Worm (Caenorhabditis elegans): ENCODE measurements around the gene ZK662.2.

The ZK662.2 gene

DNA sequence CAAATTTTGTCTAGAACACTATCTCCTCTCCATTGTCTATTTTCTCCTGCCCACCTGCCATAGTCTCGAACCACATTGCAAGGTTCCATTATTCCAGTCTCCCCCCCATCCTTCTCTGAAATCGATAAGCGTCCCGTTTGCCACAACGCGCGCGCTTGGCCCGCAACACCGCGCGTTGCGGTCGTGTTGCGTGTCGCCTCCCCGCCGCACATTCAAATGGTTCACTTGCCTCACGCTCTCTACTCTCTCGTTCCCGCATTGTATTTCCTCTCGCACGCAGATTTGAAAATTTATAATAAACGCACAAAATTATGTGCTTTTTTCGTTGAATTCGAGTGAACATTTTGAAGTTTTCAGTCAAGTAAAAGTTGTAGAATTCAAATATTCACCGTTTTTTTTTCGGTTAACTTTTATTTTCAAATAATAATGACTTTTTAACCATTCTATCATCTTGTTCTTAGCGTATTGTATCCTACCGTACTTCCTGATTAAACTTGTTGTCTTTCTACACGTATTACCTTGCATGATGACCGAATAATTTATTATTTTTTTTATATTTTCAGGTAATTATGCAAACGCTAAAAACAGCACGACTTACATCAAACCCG is 29.2 kb downstream of the ZK662.2 start, which contains the start of gene lin-15B:
Gene lin-15B, plus strand, starts transcription at position 558 of the 608 bp plus-strand sequence.
- TF ChIP-seq W03F9.2 (tag; optimal IDR thresholded peaks at IDR 0.05) (no peak), dao-5 (tag; optimal IDR thresholded peaks at IDR 0.05) (no peak)

DNA sequence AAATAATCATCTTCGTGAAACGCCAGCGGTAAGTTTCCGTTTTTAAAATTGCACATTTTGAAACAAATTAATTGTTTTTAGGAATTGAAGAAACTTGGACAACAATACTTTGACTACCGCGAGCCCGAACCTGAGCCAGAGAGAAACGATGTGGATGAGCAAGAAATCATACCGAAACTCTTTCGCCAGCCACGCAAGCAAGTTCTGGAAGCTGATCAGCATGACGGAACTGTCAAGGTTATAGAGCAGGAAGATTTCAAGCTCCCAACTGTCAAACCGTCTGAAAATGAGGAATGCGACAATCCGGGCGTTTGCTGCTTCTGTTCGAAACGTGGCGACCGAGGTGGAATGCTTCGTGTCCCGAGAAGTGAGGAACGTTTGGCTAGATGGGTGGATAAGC is 33.8 kb downstream of the ZK662.2 start:
- TF ChIP-seq dao-5 (tag; optimal IDR thresholded peaks at IDR 0.05), result no peak
- no peak for TF ChIP-seq him-1 (tag; optimal IDR thresholded peaks at IDR 0.05)
- no peak for TF ChIP-seq W03F9.2 (tag; optimal IDR thresholded peaks at IDR 0.05)

DNA sequence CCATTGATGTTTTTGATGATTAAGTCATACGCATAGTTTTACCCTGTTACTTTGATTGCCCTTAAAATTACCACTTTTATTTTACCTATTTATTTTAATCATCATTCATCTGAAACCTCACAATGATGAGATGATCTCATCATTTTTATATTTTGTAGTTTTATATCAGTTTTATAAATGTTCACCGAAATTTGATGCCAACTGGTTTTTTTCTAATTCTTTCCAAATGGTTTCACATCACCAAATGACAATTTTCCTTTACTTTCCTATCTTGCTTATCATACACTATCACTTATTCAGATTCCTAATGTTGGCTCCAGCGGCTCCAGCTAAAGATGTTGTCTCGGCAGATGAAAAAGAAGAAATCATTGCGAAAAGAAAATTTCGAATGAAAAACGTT is 35.2 kb downstream of the ZK662.2 start, which contains the start of gene lin-15A:
Gene lin-15A, plus strand, starts transcription at position 301 of the 400 bp plus-strand sequence.
- TF ChIP-seq him-1 (tag; optimal IDR thresholded peaks at IDR 0.05) (no peak), dao-5 (tag; optimal IDR thresholded peaks at IDR 0.05) (no peak), W03F9.2 (tag; optimal IDR thresholded peaks at IDR 0.05) (no peak)

DNA sequence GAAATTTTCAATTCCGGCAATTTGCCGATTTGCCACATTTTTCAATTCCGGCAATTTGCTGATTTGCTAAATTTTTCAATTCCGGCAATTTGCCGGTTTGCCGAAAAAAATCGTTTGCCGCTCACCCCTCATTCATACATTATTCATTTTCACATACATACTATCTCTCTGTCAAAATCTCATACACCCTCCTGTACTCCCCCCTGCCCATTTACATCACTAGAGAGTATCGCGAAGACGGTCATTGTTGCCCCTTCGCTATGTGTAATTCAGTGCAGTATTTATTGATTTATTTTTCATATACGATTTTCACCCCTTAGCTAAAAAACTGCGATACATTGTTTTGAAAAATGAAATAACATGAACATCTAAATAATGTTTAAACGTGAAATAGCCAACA is 39.9 kb downstream of the ZK662.2 start:
- no peak for TF ChIP-seq dao-5 (tag; optimal IDR thresholded peaks at IDR 0.05)
- TF ChIP-seq W03F9.2 (tag; optimal IDR thresholded peaks at IDR 0.05), result no peak
- TF ChIP-seq him-1 (tag; optimal IDR thresholded peaks at IDR 0.05), result no peak

DNA sequence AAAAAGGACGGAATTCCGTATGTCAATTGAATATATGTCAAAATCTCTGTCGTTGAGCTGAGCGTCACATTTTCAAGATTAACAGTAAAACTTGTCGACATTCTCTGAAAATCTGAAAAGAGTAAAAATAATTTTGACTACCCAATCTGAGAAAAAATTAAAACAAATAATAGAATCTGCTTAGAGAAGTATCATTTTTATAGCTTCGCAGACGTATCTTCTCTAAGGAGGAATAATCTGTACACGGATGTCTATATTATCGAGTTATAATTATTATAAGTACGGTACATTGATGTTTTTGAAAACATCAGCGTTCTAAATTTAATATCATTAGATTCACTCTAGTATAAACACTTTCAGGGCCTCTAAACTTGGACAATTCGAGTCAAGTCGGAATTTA is 44.0 kb downstream of the ZK662.2 start, which contains the start of gene srg-64:
Gene srg-64, minus strand, starts transcription at position 101 of the 400 bp plus-strand sequence.
- TF ChIP-seq W03F9.2 (tag; optimal IDR thresholded peaks at IDR 0.05) (no peak), dao-5 (tag; optimal IDR thresholded peaks at IDR 0.05) (no peak), him-1 (tag; optimal IDR thresholded peaks at IDR 0.05) (no peak)

DNA sequence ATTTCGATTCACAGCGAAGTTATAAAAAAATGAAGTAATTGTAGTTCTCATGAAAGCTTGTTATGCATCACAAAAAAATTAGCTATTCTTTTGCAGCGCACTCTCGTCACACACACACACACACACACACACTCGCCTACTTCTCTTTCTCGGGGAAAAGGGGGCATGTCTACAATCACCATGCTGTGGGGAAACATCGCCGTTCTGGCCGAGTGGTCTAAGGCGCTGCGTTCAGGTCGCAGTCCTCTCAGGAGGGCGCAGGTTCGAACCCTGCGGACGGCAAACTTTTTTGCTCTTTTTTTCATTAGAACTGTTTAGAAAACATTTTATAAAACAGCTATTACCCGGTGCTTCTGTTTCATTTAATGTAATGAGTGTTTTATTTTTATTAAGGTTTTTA is 45.4 kb downstream of the ZK662.2 start:
- TF ChIP-seq dao-5 (tag; optimal IDR thresholded peaks at IDR 0.05), result peak; percentile 20
- no peak for TF ChIP-seq W03F9.2 (tag; optimal IDR thresholded peaks at IDR 0.05)
- peak; percentile 75 for TF ChIP-seq him-1 (tag; optimal IDR thresholded peaks at IDR 0.05)

DNA sequence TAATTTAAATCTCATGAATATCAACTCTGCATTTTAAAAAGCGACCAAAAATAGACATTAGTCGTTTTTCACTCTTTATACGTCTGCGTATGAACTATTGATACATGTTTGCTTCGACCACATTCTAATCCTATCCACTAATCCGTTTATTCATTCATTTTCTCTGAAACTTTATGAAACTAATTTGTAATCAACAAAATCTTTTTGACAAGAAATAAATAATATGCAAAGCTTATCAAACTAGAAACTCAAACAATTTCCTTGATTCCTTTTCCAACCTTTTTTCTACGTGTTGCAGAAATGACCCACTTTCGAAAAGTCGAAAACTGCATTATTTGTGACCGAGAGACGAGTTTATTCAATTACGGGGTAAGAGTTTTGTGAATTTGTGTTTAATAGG is 45.8 kb downstream of the ZK662.2 start, which contains the start of gene nhr-255:
Gene nhr-255, plus strand, starts transcription at position 301 of the 400 bp plus-strand sequence.
- TF ChIP-seq him-1 (tag; optimal IDR thresholded peaks at IDR 0.05) (no peak), dao-5 (tag; optimal IDR thresholded peaks at IDR 0.05) (no peak), W03F9.2 (tag; optimal IDR thresholded peaks at IDR 0.05) (no peak)

DNA sequence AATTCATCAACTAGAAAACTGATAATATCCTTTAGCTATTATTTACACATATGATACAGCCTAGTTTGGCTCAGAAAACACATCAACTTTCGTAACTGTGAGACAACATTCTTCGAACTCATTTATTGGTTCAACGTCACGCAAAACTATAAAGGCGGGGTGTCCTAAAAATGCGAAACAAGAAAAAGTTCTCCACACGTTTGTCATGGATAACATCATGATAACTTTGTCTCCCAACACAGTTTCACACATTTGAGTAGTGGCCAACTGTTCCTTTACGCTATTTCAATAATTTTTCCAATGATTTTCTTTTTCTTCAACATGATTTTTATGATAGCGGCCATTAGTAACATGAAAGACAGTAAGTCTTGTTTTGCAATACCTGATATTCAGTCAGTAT is 50.2 kb downstream of the ZK662.2 start, which contains the start of gene srxa-9:
Gene srxa-9, plus strand, starts transcription at position 301 of the 400 bp plus-strand sequence.
- no peak for TF ChIP-seq him-1 (tag; optimal IDR thresholded peaks at IDR 0.05)
- no peak for TF ChIP-seq W03F9.2 (tag; optimal IDR thresholded peaks at IDR 0.05)
- no peak for TF ChIP-seq dao-5 (tag; optimal IDR thresholded peaks at IDR 0.05)

Measured in whole organism, L4/young adult.